Worm (Caenorhabditis elegans): ENCODE data around the gene ZK643.2.

Gene ZK643.2

ce11 chrIII:8956146-8956646, at the start of gene ZK643.2, which contains the start of gene ZK643.5:
ZK643.2 (plus strand) TSS chrIII:8956540.
ZK643.5 (minus strand) TSS chrIII:8956196.
- TF ChIP-seq unc-62 (GFP tag; optimal IDR thresholded peaks at IDR 0.05) = no peak

ce11 chrIII:8910139-8910538, 46.2 kb upstream of the ZK643.2 start:
- no peak for TF ChIP-seq unc-62 (GFP tag; optimal IDR thresholded peaks at IDR 0.05)

- no peak for TF ChIP-seq unc-62 (GFP tag; optimal IDR thresholded peaks at IDR 0.05)
These were observed 44.6 kb upstream of the ZK643.2 start, which contains the start of gene tpk-1 for ce11 chrIII:8911598-8912194. tpk-1 (plus strand) TSS chrIII:8912144.

- TF ChIP-seq unc-62 (GFP tag; optimal IDR thresholded peaks at IDR 0.05) = no peak
These were observed 42.9 kb upstream of the ZK643.2 start, which contains the start of gene trxr-2 for ce11 chrIII:8913469-8913868. trxr-2 (plus strand) TSS chrIII:8913769.

ce11 chrIII:8917879-8918381, 38.4 kb upstream of the ZK643.2 start, which contains the start of gene cdc-25.3:
cdc-25.3 (minus strand) TSS chrIII:8917929.
- no peak for TF ChIP-seq unc-62 (GFP tag; optimal IDR thresholded peaks at IDR 0.05)

ce11 chrIII:8919784-8920183, 36.6 kb upstream of the ZK643.2 start, which contains the start of gene ZK637.15:
ZK637.15 (plus strand) TSS chrIII:8920084.
- TF ChIP-seq unc-62 (GFP tag; optimal IDR thresholded peaks at IDR 0.05) = no peak

- no peak for TF ChIP-seq unc-62 (GFP tag; optimal IDR thresholded peaks at IDR 0.05)
These were observed 34.3 kb upstream of the ZK643.2 start for ce11 chrIII:8922061-8922460.

- no peak for TF ChIP-seq unc-62 (GFP tag; optimal IDR thresholded peaks at IDR 0.05)
These were observed 33.1 kb upstream of the ZK643.2 start, which contains the start of gene glb-1 for ce11 chrIII:8923240-8923734. glb-1 (minus strand) TSS chrIII:8923290.

ce11 chrIII:8923937-8924336, 32.4 kb upstream of the ZK643.2 start, which contains the start of gene ZK637.12:
ZK637.12 (plus strand) TSS chrIII:8924237.
- TF ChIP-seq unc-62 (GFP tag; optimal IDR thresholded peaks at IDR 0.05) = no peak

ce11 chrIII:8925539-8925938, 30.8 kb upstream of the ZK643.2 start:
- TF ChIP-seq unc-62 (GFP tag; optimal IDR thresholded peaks at IDR 0.05) = no peak

- TF ChIP-seq unc-62 (GFP tag; optimal IDR thresholded peaks at IDR 0.05) = no peak
These were observed 29.8 kb upstream of the ZK643.2 start for ce11 chrIII:8926512-8926911.

ce11 chrIII:8929723-8930122, 26.6 kb upstream of the ZK643.2 start, which contains the start of gene arrd-15:
arrd-15 (plus strand) TSS chrIII:8930023.
- TF ChIP-seq unc-62 (GFP tag; optimal IDR thresholded peaks at IDR 0.05) = no peak

ce11 chrIII:8933696-8934095, 22.6 kb upstream of the ZK643.2 start:
- no peak for TF ChIP-seq unc-62 (GFP tag; optimal IDR thresholded peaks at IDR 0.05)

ce11 chrIII:8934378-8934777, 22.0 kb upstream of the ZK643.2 start:
- TF ChIP-seq unc-62 (GFP tag; optimal IDR thresholded peaks at IDR 0.05) = no peak

- TF ChIP-seq unc-62 (GFP tag; optimal IDR thresholded peaks at IDR 0.05) = no peak
These were observed 18.8 kb upstream of the ZK643.2 start for ce11 chrIII:8937571-8937970.

- no peak for TF ChIP-seq unc-62 (GFP tag; optimal IDR thresholded peaks at IDR 0.05)
These were observed 12.0 kb upstream of the ZK643.2 start, which contains the start of gene dhrr-1 for ce11 chrIII:8944357-8944756. dhrr-1 (plus strand) TSS chrIII:8944657.

ce11 chrIII:8946285-8946684, 10.1 kb upstream of the ZK643.2 start:
- TF ChIP-seq unc-62 (GFP tag; optimal IDR thresholded peaks at IDR 0.05) = no peak

All from whole organism, dauer.